Worm (Caenorhabditis elegans) whole organism, young adult: ENCODE results near the gene ape-1.

Experiments
- B0019.2 ChIP-seq: fragments of 200-800 bp; sonication (Bioruptor generic); conservative IDR thresholded peaks from 2 replicates; pipeline ENCODE4 v1.3.6; 2022; ENCODE audit warnings: missing genetic modification reagents, missing genetic modification characterization, missing compliant biosample characterization
- C06A6.2 ChIP-seq: fragments of 200-800 bp; sonication (Bioruptor generic); conservative IDR thresholded peaks from 2 replicates; pipeline ENCODE4 v1.3.6; 2022; ENCODE audit warnings: missing genetic modification characterization, missing compliant biosample characterization
- F33H1.4 ChIP-seq: fragments of 200-800 bp; sonication (Bioruptor generic); IDR thresholded peaks from 2 replicates; pipeline ENCODE4 v1.3.6; 2022; ENCODE audit warnings: missing genetic modification reagents, missing genetic modification characterization, missing compliant biosample characterization
- F57C9.4 ChIP-seq: sonication (generic microtip); optimal IDR thresholded peaks from 2 replicates; lab custom pipeline; 2017; ENCODE audit warnings: mild to moderate bottlenecking, missing genetic modification characterization, missing compliant biosample characterization
- K11D2.4 ChIP-seq: fragments of 200-800 bp; sonication (Bioruptor generic); IDR thresholded peaks from 2 replicates; pipeline ENCODE4 v1.3.6; 2022; ENCODE audit warnings: missing genetic modification reagents, missing genetic modification characterization, missing compliant biosample characterization
- T07F8.4 ChIP-seq: sonication (generic microtip); optimal IDR thresholded peaks from 2 replicates; lab custom pipeline; 2016; ENCODE audit warnings: mild to moderate bottlenecking, missing genetic modification characterization, moderate library complexity, missing compliant biosample characterization
- Y53G8AR.9 ChIP-seq: fragments of 200-800 bp; sonication (Bioruptor generic); conservative IDR thresholded peaks from 2 replicates; pipeline ENCODE4 v1.3.6; 2022; ENCODE audit warnings: missing genetic modification reagents, missing genetic modification characterization, missing compliant biosample characterization
- ZK185.1 ChIP-seq: sonication (generic microtip); optimal IDR thresholded peaks from 2 replicates; lab custom pipeline; 2016; ENCODE audit warnings: mild to moderate bottlenecking, missing genetic modification characterization, missing compliant biosample characterization; ENCODE audit not compliant: poor library complexity, severe bottlenecking
- aptf-3 ChIP-seq: fragments of 200-800 bp; sonication (Bioruptor generic); IDR thresholded peaks from 2 replicates; pipeline ENCODE4 v1.3.6; 2022; ENCODE audit warnings: missing genetic modification characterization, missing compliant biosample characterization
- atf-7 ChIP-seq: sonication (generic microtip); optimal IDR thresholded peaks from 2 replicates; lab custom pipeline; 2017; ENCODE audit warnings: mild to moderate bottlenecking, missing genetic modification characterization, missing compliant biosample characterization
- athp-1 ChIP-seq: sonication (generic microtip); optimal IDR thresholded peaks from 2 replicates; lab custom pipeline; 2017; ENCODE audit warnings: mild to moderate bottlenecking, missing genetic modification characterization, missing compliant biosample characterization
- attf-5 ChIP-seq: fragments of 200-800 bp; sonication (Bioruptor generic); optimal IDR thresholded peaks from 2 replicates; lab custom pipeline; 2018; ENCODE audit warnings: mild to moderate bottlenecking, missing genetic modification characterization, missing compliant biosample characterization
- bed-2 ChIP-seq: fragments of 200-800 bp; sonication (Bioruptor generic); IDR thresholded peaks from 2 replicates; pipeline ENCODE4 v1.3.6; 2022; ENCODE audit warnings: missing genetic modification reagents, missing genetic modification characterization, missing compliant biosample characterization
- cebp-1 ChIP-seq, 2 experiments: fragments of 200-800 bp in 1 of 2; sonication (Bioruptor generic) in 1 of 2; sonication (generic microtip) in 1 of 2; IDR thresholded peaks in 1 of 2; optimal IDR thresholded peaks in 1 of 2; 2 replicates each; pipeline versions ENCODE4 v1.3.6 to Lab custom; 2017 to 2022; ENCODE audit warnings: missing compliant biosample characterization in 2 of 2, missing genetic modification characterization in 2 of 2, mild to moderate bottlenecking in 1 of 2, missing genetic modification reagents in 1 of 2, moderate library complexity in 1 of 2
- ceh-100 ChIP-seq: fragments of 200-800 bp; sonication (Bioruptor generic); IDR thresholded peaks from 2 replicates; pipeline ENCODE4 v1.3.6; 2022; ENCODE audit warnings: missing genetic modification reagents, missing genetic modification characterization, missing compliant biosample characterization
- ceh-79 ChIP-seq: sonication (generic microtip); optimal IDR thresholded peaks from 2 replicates; lab custom pipeline; 2017; ENCODE audit warnings: mild to moderate bottlenecking, missing genetic modification characterization, missing compliant biosample characterization
- ceh-91 ChIP-seq: fragments of 200-800 bp; sonication (Bioruptor generic); IDR thresholded peaks from 2 replicates; pipeline ENCODE4 v1.3.6; 2022; ENCODE audit warnings: missing genetic modification reagents, missing genetic modification characterization, missing compliant biosample characterization
- dox-1 ChIP-seq: fragments of 200-800 bp; sonication (Bioruptor generic); IDR thresholded peaks from 2 replicates; pipeline ENCODE4 v1.3.6; 2022; ENCODE audit warnings: missing genetic modification reagents, missing genetic modification characterization, missing compliant biosample characterization
- dpff-1 ChIP-seq: sonication (generic microtip); optimal IDR thresholded peaks from 2 replicates; lab custom pipeline; 2017; ENCODE audit warnings: mild to moderate bottlenecking, missing genetic modification characterization, missing compliant biosample characterization
- dpl-1 ChIP-seq: fragments of 150-350 bp; optimal IDR thresholded peaks from 2 replicates; lab custom pipeline; 2014; ENCODE audit warnings: missing biosample characterization, missing genetic modification reagents, missing genetic modification characterization
- efl-1 ChIP-seq: fragments of 150-350 bp; optimal IDR thresholded peaks from 2 replicates; lab custom pipeline; 2014; ENCODE audit warnings: missing biosample characterization, missing genetic modification reagents, missing genetic modification characterization
- ekl-4 ChIP-seq: fragments of 200-800 bp; sonication (Bioruptor generic); IDR thresholded peaks from 2 replicates; pipeline ENCODE4 v1.3.6; 2022; ENCODE audit warnings: missing genetic modification reagents, missing genetic modification characterization, missing compliant biosample characterization
- him-1 ChIP-seq: sonication (generic microtip); optimal IDR thresholded peaks from 2 replicates; lab custom pipeline; 2016; ENCODE audit warnings: missing genotype, missing genetic modification reagents, missing genetic modification characterization, missing compliant biosample characterization
- hmg-1.2 ChIP-seq: fragments of 200-800 bp; sonication (Bioruptor generic); IDR thresholded peaks from 2 replicates; pipeline ENCODE4 v1.3.6; 2022; ENCODE audit warnings: missing genetic modification reagents, missing genetic modification characterization, missing compliant biosample characterization
- lag-1 ChIP-seq: fragments of 200-800 bp; sonication (Bioruptor generic); IDR thresholded peaks from 2 replicates; pipeline ENCODE4 v1.3.6; 2022; ENCODE audit warnings: missing genetic modification reagents, missing genetic modification characterization, missing compliant biosample characterization
- let-607 ChIP-seq, 2 experiments: fragments of 200-800 bp in 1 of 2; sonication (Bioruptor generic) in 1 of 2; sonication (generic microtip) in 1 of 2; optimal IDR thresholded peaks; 2 replicates each; lab custom pipeline; 2016 to 2018; ENCODE audit warnings: mild to moderate bottlenecking in 2 of 2, missing compliant biosample characterization in 2 of 2, missing genetic modification characterization in 2 of 2, moderate library complexity in 2 of 2, missing genotype in 1 of 2
- lin-54 ChIP-seq: fragments of 200-800 bp; sonication (Bioruptor generic); optimal IDR thresholded peaks from 2 replicates; lab custom pipeline; 2018; ENCODE audit warnings: mild to moderate bottlenecking, missing genetic modification characterization, missing compliant biosample characterization
- lir-1 ChIP-seq: fragments of 200-800 bp; sonication (Bioruptor generic); conservative IDR thresholded peaks from 2 replicates; pipeline ENCODE4 v1.3.6; 2022; ENCODE audit warnings: missing genetic modification reagents, missing genetic modification characterization, missing compliant biosample characterization
- lsy-27 ChIP-seq: sonication (generic microtip); optimal IDR thresholded peaks from 2 replicates; lab custom pipeline; 2017; ENCODE audit warnings: missing genetic modification characterization, mild to moderate bottlenecking, missing compliant biosample characterization, antibody characterized with exemption, missing genotype, borderline replicate concordance; ENCODE audit not compliant: insufficient read depth
- madf-3 ChIP-seq: fragments of 200-800 bp; sonication (Bioruptor generic); IDR thresholded peaks from 2 replicates; pipeline ENCODE4 v1.3.6; 2022; ENCODE audit warnings: missing genetic modification reagents, missing genetic modification characterization, missing compliant biosample characterization
- mcd-1 ChIP-seq: fragments of 200-800 bp; sonication (Bioruptor generic); IDR thresholded peaks from 2 replicates; pipeline ENCODE4 v1.3.6; 2022; ENCODE audit warnings: missing genetic modification reagents, missing genetic modification characterization, missing compliant biosample characterization
- mxl-1 ChIP-seq: sonication (generic microtip); optimal IDR thresholded peaks from 2 replicates; lab custom pipeline; 2016; ENCODE audit warnings: missing genetic modification characterization, missing compliant biosample characterization
- nfya-1 ChIP-seq: sonication (generic microtip); optimal IDR thresholded peaks from 2 replicates; lab custom pipeline; 2017; ENCODE audit warnings: antibody characterized with exemption, missing compliant biosample characterization, missing genetic modification characterization, borderline replicate concordance; ENCODE audit not compliant: insufficient read depth
- pha-4 ChIP-seq: fragments of 150-350 bp; sonication (generic microtip); optimal IDR thresholded peaks from 2 replicates; lab custom pipeline; 2014; ENCODE audit warnings: missing biosample characterization, missing genetic modification reagents, missing genetic modification characterization
- rcor-1 ChIP-seq: fragments of 200-800 bp; sonication (Bioruptor generic); IDR thresholded peaks from 2 replicates; pipeline ENCODE4 v1.3.6; 2022; ENCODE audit warnings: missing genetic modification reagents, missing genetic modification characterization, missing compliant biosample characterization
- rec-8 ChIP-seq, 2 experiments: sonication (generic microtip); optimal IDR thresholded peaks; 2 replicates each; lab custom pipeline; 2016; ENCODE audit warnings: mild to moderate bottlenecking in 2 of 2, missing genetic modification characterization in 2 of 2, missing genetic modification reagents in 2 of 2, missing genotype in 2 of 2, missing biosample characterization in 1 of 2, missing compliant biosample characterization in 1 of 2, moderate library complexity in 1 of 2
- sdz-38 ChIP-seq: sonication (generic microtip); optimal IDR thresholded peaks from 2 replicates; lab custom pipeline; 2016; ENCODE audit warnings: missing genotype, missing genetic modification characterization, missing compliant biosample characterization
- snpc-4 ChIP-seq, 5 experiments: fragments of 150-350 bp in 1 of 5; sonication (generic microtip) in 4 of 5; optimal IDR thresholded peaks; 2 replicates each; lab custom pipeline; 2014 to 2018; ENCODE audit warnings: missing genetic modification characterization in 5 of 5, missing biosample characterization in 3 of 5, antibody characterized with exemption in 2 of 5, mild to moderate bottlenecking in 2 of 5, missing compliant biosample characterization in 2 of 5, missing genotype in 2 of 5, moderate library complexity in 2 of 5, missing genetic modification reagents in 1 of 5
- somi-1 ChIP-seq: fragments of 200-800 bp; sonication (Bioruptor generic); optimal IDR thresholded peaks from 2 replicates; lab custom pipeline; 2018; ENCODE audit warnings: mild to moderate bottlenecking, missing genetic modification characterization, missing compliant biosample characterization
- tbp1 ChIP-seq: fragments of 200-800 bp; sonication (Bioruptor generic); optimal IDR thresholded peaks from 2 replicates; lab custom pipeline; 2018; ENCODE audit warnings: mild to moderate bottlenecking, missing genetic modification characterization, missing compliant biosample characterization
- unc-130 ChIP-seq: sonication (generic microtip); optimal IDR thresholded peaks from 2 replicates; lab custom pipeline; 2016; ENCODE audit warnings: missing genetic modification reagents, missing genetic modification characterization, missing compliant biosample characterization
- unc-62 ChIP-seq: fragments of 150-350 bp; optimal IDR thresholded peaks from 2 replicates; lab custom pipeline; 2014; ENCODE audit warnings: missing biosample characterization, missing genetic modification reagents, missing genetic modification characterization
- zim-3 ChIP-seq: sonication (generic microtip); optimal IDR thresholded peaks from 2 replicates; lab custom pipeline; 2017; ENCODE audit warnings: mild to moderate bottlenecking, missing genetic modification characterization, moderate library complexity, missing compliant biosample characterization
- ztf-22 ChIP-seq: fragments of 200-800 bp; sonication (Bioruptor generic); optimal IDR thresholded peaks from 2 replicates; lab custom pipeline; 2018; ENCODE audit warnings: mild to moderate bottlenecking, missing genetic modification characterization, moderate library complexity, missing compliant biosample characterization

Gene ape-1

ce11 chrV:11641298-11641787 lies 34.4 kb upstream of the ape-1 start (continued):
- no peak for TF ChIP-seq cebp-1 (GFP tag; IDR thresholded peaks at IDR 0.05; lab: Robert Waterston, UW)
- TF ChIP-seq cebp-1 (tag; optimal IDR thresholded peaks at IDR 0.05; lab: Kevin White, UChicago) = peak; percentile 48
- TF ChIP-seq K11D2.4 (GFP tag; lab: Robert Waterston, UW) = no peak

ce11 chrV:11644166-11644565 lies 31.6 kb upstream of the ape-1 start, which contains the start of gene bir-1:
Gene bir-1 (plus strand): TSS chrV:11644477.
- TF ChIP-seq Y53G8AR.9 = no peak
- no peak for TF ChIP-seq atf-7 (tag; lab: Kevin White, UChicago)
- TF ChIP-seq lin-54 (GFP tag; lab: Kevin White, UChicago) = peak; percentile 32
- TF ChIP-seq zim-3 = no peak
- no peak for TF ChIP-seq ztf-22
- no peak for TF ChIP-seq mxl-1 (tag; lab: Kevin White, UChicago)
- TF ChIP-seq lsy-27 (tag; lab: Kevin White, UChicago) = no peak
- TF ChIP-seq F33H1.4 = peak; percentile 30; the same call in 1 of the 2 replicates
- peak; percentile 82 for TF ChIP-seq dox-1 (GFP tag; lab: Robert Waterston, UW)
- TF ChIP-seq bed-2 (GFP tag; lab: Robert Waterston, UW) = 0 out of 2 replicates have a peak, but pooled peaks have one; percentile 61
- TF ChIP-seq ZK185.1 (tag; lab: Kevin White, UChicago) = peak; percentile 51
- TF ChIP-seq rcor-1 = 0 out of 2 replicates have a peak, but pooled peaks have one; percentile 26
- TF ChIP-seq ceh-91 (GFP tag; lab: Robert Waterston, UW) = 0 out of 2 replicates have a peak, but pooled peaks have one; percentile 35
- no peak for TF ChIP-seq B0019.2 (GFP tag; lab: Robert Waterston, UW)
- TF ChIP-seq C06A6.2 (GFP tag; lab: Robert Waterston, UW) = no peak
- TF ChIP-seq hmg-1.2 (GFP tag; lab: Robert Waterston, UW) = peak; percentile 34; the same call in 1 of the 2 replicates
- no peak for TF ChIP-seq nfya-1 (tag; lab: Kevin White, UChicago)
- no peak for TF ChIP-seq pha-4 (tag; lab: Kevin White, UChicago)
- no peak for TF ChIP-seq lir-1 (GFP tag; lab: Robert Waterston, UW)
- TF ChIP-seq ceh-79 = no peak
- no peak for TF ChIP-seq T07F8.4 (tag; lab: Kevin White, UChicago)
- 0 out of 2 replicates have a peak, but pooled peaks have one; percentile 23 for TF ChIP-seq ekl-4
- TF ChIP-seq F57C9.4 (tag; lab: Kevin White, UChicago) = no peak
- TF ChIP-seq ceh-100 (GFP tag; lab: Robert Waterston, UW) = no peak
- TF ChIP-seq lag-1 (GFP tag; lab: Robert Waterston, UW) = no peak
- peak; percentile 74 for TF ChIP-seq mcd-1
- TF ChIP-seq somi-1 = no peak
- no peak for TF ChIP-seq snpc-4 (GFP tag; optimal IDR thresholded peaks at IDR 0.05; lab: Kevin White, UChicago)
- peak in 2 of 4 experiments; percentile 37 to 58 for TF ChIP-seq snpc-4 (tag; optimal IDR thresholded peaks at IDR 0.05; lab: Kevin White, UChicago)
- no peak for TF ChIP-seq unc-62 (GFP tag; lab: Kevin White, UChicago)
- no peak for TF ChIP-seq let-607 (tag; optimal IDR thresholded peaks at IDR 0.05; lab: Kevin White, UChicago)
- peak; percentile 22 for TF ChIP-seq tbp1 (GFP tag; lab: Kevin White, UChicago)
- peak in 1 of 2 experiments; percentile 7 for TF ChIP-seq rec-8 (tag; optimal IDR thresholded peaks at IDR 0.05; lab: Kevin White, UChicago)
- no peak for TF ChIP-seq madf-3
- TF ChIP-seq athp-1 (tag; lab: Kevin White, UChicago) = peak; percentile 52
- TF ChIP-seq dpff-1 (tag; lab: Kevin White, UChicago) = no peak
- TF ChIP-seq dpl-1 (GFP tag; lab: Kevin White, UChicago) = peak; percentile 25
- TF ChIP-seq unc-130 = peak; percentile 42
- peak; percentile 81 for TF ChIP-seq attf-5 (GFP tag; lab: Kevin White, UChicago)
- peak; percentile 75 for TF ChIP-seq efl-1 (GFP tag; lab: Kevin White, UChicago)
- no peak for TF ChIP-seq sdz-38 (tag; lab: Kevin White, UChicago)
- TF ChIP-seq him-1 (tag; lab: Kevin White, UChicago) = peak; percentile 21
- no peak for TF ChIP-seq aptf-3 (GFP tag; lab: Robert Waterston, UW)
